Fruit fly (Drosophila melanogaster) whole organism, adult: ENCODE data around the gene CG11456.

ENCODE experiments used
- CG11617 ChIP-seq: fragments of 200-800 bp; sonication (Bioruptor generic); optimal IDR thresholded peaks from 2 replicates; lab custom pipeline; 2017; ENCODE audit warnings: mild to moderate bottlenecking, missing biosample characterization, missing genetic modification reagents, missing genetic modification characterization
- CG12768 ChIP-seq: fragments of 200-800 bp; sonication (Bioruptor generic); optimal IDR thresholded peaks from 2 replicates; lab custom pipeline; 2017; ENCODE audit warnings: missing biosample characterization, missing genetic modification characterization, mild to moderate bottlenecking, moderate library complexity, missing genetic modification reagents
- CG14711 ChIP-seq: fragments of 200-800 bp; sonication (Bioruptor generic); optimal IDR thresholded peaks from 2 replicates; lab custom pipeline; 2018; ENCODE audit warnings: missing biosample characterization, mild to moderate bottlenecking, missing genetic modification characterization, moderate library complexity
- CG1620 ChIP-seq: fragments of 200-800 bp; sonication (Bioruptor generic); optimal IDR thresholded peaks from 2 replicates; lab custom pipeline; 2016; ENCODE audit warnings: missing biosample characterization, missing genetic modification characterization
- CG33017 ChIP-seq: fragments of 200-800 bp; sonication (Bioruptor generic); optimal IDR thresholded peaks from 2 replicates; lab custom pipeline; 2018; ENCODE audit warnings: missing biosample characterization, mild to moderate bottlenecking, missing genetic modification characterization, moderate library complexity
- CG5204 ChIP-seq: fragments of 200-800 bp; sonication (Bioruptor generic); optimal IDR thresholded peaks from 2 replicates; lab custom pipeline; 2016; ENCODE audit warnings: missing biosample characterization, missing genetic modification characterization
- CG7045 ChIP-seq: fragments of 200-800 bp; sonication (Bioruptor generic); optimal IDR thresholded peaks from 2 replicates; lab custom pipeline; 2017; ENCODE audit warnings: missing biosample characterization, mild to moderate bottlenecking, missing genetic modification characterization
- CG7101 ChIP-seq: fragments of 200-800 bp; sonication (Bioruptor generic); optimal IDR thresholded peaks from 2 replicates; lab custom pipeline; 2018; ENCODE audit warnings: missing biosample characterization, mild to moderate bottlenecking, missing genetic modification characterization, moderate library complexity
- Clk ChIP-seq: fragments of 200-800 bp; sonication (Bioruptor generic); optimal IDR thresholded peaks from 2 replicates; lab custom pipeline; 2017; ENCODE audit warnings: missing biosample characterization, missing genetic modification characterization
- Crg-1 ChIP-seq: fragments of 200-800 bp; sonication (Bioruptor generic); optimal IDR thresholded peaks from 2 replicates; lab custom pipeline; 2016; ENCODE audit warnings: missing biosample characterization, missing genetic modification characterization
- Hr96 ChIP-seq: fragments of 200-800 bp; sonication (Bioruptor generic); optimal IDR thresholded peaks from 2 replicates; lab custom pipeline; 2016; ENCODE audit warnings: missing biosample characterization, missing genetic modification characterization
- Mnt ChIP-seq: fragments of 200-800 bp; sonication (Bioruptor generic); optimal IDR thresholded peaks from 2 replicates; lab custom pipeline; 2016; ENCODE audit warnings: missing biosample characterization, mild to moderate bottlenecking, missing genetic modification characterization
- bab1 ChIP-seq: fragments of 200-800 bp; sonication (Bioruptor generic); optimal IDR thresholded peaks from 3 replicates; lab custom pipeline; 2019; ENCODE audit warnings: missing biosample characterization, mild to moderate bottlenecking, missing genetic modification characterization, moderate library complexity
- cic ChIP-seq: fragments of 200-800 bp; sonication (Bioruptor generic); optimal IDR thresholded peaks from 2 replicates; lab custom pipeline; 2017; ENCODE audit warnings: missing biosample characterization, mild to moderate bottlenecking, missing genetic modification characterization, moderate library complexity
- cnc ChIP-seq, 2 experiments: fragments of >200 bp; optimal IDR thresholded peaks; 2 replicates each; lab custom pipeline; 2017
- kay ChIP-seq: fragments of 200-800 bp; sonication (Bioruptor generic); peaks from one replicate; lab custom pipeline; 2016; ENCODE audit warnings: missing biosample characterization, missing genetic modification characterization, borderline replicate concordance
- ovo ChIP-seq: fragments of 200-800 bp; sonication (Bioruptor generic); optimal IDR thresholded peaks from 2 replicates; lab custom pipeline; 2016; ENCODE audit warnings: missing biosample characterization, missing genetic modification characterization
- pad ChIP-seq: fragments of 200-800 bp; sonication (Bioruptor generic); optimal IDR thresholded peaks from 3 replicates; lab custom pipeline; 2017; ENCODE audit warnings: missing biosample characterization, missing genetic modification characterization, mild to moderate bottlenecking, moderate library complexity, missing genetic modification reagents
- tj ChIP-seq: fragments of 200-800 bp; sonication (Bioruptor generic); optimal IDR thresholded peaks from 3 replicates; lab custom pipeline; 2017; ENCODE audit warnings: missing biosample characterization, mild to moderate bottlenecking, missing genetic modification characterization, moderate library complexity
- toe ChIP-seq: fragments of 200-800 bp; sonication (Bioruptor generic); optimal IDR thresholded peaks from 2 replicates; lab custom pipeline; 2016; ENCODE audit warnings: missing biosample characterization, missing genetic modification characterization

CG11456 gene

DNA sequence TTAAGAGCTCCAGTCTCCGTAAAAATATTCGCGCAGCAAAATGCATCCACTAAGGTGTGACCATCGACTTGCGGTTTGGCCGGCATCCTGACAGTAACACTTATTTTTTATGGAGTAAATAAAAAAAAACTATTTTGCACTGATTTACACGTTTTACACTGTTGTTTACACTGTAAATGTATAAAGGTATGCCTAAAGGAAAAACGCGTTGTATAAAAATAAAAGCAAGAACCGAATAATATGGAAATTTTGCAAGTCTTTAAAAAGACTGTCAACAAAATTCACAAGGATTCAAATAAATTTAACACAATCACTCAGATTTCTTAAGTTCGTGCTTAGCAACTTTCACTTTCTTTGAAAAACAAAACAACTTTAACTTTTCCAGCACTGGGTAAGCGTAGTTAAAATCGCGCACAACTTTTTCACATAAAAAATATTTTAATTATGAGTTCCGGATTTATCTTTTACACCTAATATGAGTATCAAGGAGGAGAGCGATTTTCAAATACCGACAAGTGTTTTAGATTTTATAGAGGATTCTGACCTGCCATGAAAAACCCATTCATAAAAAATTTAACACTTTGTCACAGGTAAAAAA lies 18.5 kb upstream of the CG11456 start:
- TF ChIP-seq kay (GFP tag; lab: Kevin White, UChicago), result peak; percentile 65
- TF ChIP-seq ovo (GFP tag; lab: Kevin White, UChicago), result no peak
- TF ChIP-seq tj (GFP tag; lab: Kevin White, UChicago), result no peak

DNA sequence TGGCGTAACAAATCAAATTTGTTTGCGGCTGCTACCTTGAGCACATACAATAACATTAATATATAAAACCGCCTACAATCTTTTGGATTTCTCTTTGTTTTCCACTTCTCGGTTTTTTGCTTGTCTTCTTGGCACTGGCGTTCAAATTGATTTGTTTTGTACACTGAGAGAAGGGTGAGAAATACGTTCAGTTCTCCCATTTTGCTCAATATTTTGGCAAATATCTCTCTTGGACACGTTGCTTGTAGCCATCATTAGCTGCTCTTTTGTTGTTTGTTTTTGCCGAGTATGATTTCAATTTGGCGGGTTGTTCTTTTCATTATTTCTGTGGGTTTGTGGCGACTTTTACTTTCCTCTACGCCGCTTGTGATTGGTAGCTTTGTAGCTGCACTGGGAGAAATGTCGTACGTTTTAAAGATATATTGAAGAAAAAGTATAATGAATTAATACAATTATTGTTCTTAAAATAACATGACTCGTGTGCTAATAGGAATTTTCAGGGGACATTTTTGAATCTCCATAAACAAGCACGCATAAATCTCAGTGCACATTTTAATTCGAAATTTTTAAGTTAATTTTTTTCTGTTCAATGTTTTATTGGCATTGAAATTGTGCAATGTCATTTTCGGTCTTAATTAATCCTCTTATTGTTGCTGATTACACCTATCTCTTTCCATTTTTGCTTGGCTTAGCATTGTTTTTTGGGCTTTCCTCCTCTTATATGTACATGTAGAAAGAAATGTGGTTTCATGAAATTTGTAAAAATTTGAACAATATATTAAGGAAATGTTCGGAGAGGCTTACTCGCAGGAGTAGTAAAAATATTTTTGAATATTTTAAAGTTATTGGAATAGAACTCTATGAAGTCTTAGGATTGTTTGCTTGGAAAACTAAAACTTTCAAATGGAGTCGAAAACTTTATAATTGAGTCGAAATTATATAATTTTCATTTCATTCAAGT lies 14.6 kb upstream of the CG11456 start:
- peak; percentile 40 for TF ChIP-seq bab1
- no peak for TF ChIP-seq CG1620
- peak; percentile 86 for TF ChIP-seq kay (GFP tag; lab: Kevin White, UChicago)
- TF ChIP-seq CG7045, result no peak
- no peak for TF ChIP-seq Clk (GFP tag; lab: Kevin White, UChicago)
- no peak for TF ChIP-seq ovo (GFP tag; lab: Kevin White, UChicago)
- no peak for TF ChIP-seq pad
- TF ChIP-seq CG11617 (GFP tag; lab: Kevin White, UChicago), result no peak
- no peak for TF ChIP-seq tj (GFP tag; lab: Kevin White, UChicago)
- TF ChIP-seq toe (GFP tag; lab: Kevin White, UChicago), result peak; percentile 30
- no peak for TF ChIP-seq Crg-1 (GFP tag; lab: Kevin White, UChicago)
- peak; percentile 9 for TF ChIP-seq CG5204 (GFP tag; lab: Kevin White, UChicago)

DNA sequence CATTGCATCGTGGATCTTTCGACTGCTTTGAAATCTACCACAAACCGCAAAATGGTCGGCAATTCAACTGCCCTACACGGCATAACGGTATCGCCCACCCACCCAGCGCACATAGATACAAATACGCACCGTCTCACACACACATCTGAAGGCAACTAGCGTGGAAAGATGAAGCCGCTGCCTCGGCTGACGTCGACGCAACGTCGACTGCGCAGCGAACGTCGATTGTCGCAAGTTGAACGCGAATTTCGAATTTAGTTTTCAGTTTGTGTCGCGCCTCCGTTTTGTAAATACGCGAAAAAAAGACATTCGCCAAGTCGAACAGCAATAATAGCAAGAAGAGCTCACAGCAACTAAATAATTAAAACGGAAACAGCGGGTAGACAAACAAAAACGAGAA lies 13.8 kb upstream of the CG11456 start:
- TF ChIP-seq CG14711 (tag; lab: Kevin White, UChicago) (no peak), Clk (GFP tag; lab: Kevin White, UChicago) (no peak), bab1 (no peak), Hr96 (GFP tag; lab: Kevin White, UChicago) (no peak), ovo (GFP tag; lab: Kevin White, UChicago) (peak; percentile 33), cnc (optimal IDR thresholded peaks at IDR 0.05; lab: Kevin White, UChicago) (no peak), CG7101 (tag; lab: Kevin White, UChicago) (no peak)

DNA sequence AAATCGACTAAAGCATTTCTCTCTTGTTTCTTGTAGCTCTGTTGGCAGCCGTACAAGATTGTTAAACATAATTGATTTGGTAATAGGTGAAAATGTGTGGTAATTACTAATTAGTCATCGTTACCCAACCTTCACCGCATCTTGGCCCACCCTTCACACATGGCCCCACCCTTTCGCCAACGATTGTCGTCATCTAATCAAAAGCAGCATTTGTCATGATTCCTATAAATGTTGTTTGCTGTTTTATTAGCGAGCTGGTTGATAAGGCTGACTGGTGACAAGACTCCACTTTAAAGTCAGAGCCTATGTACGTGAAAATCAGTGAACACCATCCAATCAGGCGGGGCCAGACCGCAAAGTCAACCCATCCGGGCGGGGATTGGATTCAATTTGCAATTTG lies 11.4 kb upstream of the CG11456 start:
- TF ChIP-seq Clk (GFP tag; lab: Kevin White, UChicago) (no peak), kay (GFP tag; lab: Kevin White, UChicago) (no peak), CG1620 (no peak), cnc (optimal IDR thresholded peaks at IDR 0.05; lab: Kevin White, UChicago) (no peak), CG7045 (no peak), CG12768 (GFP tag; lab: Kevin White, UChicago) (no peak), bab1 (no peak), CG33017 (tag; lab: Kevin White, UChicago) (peak; percentile 17), cic (GFP tag; lab: Kevin White, UChicago) (peak; percentile 29), CG5204 (GFP tag; lab: Kevin White, UChicago) (no peak), CG11617 (GFP tag; lab: Kevin White, UChicago) (no peak)

DNA sequence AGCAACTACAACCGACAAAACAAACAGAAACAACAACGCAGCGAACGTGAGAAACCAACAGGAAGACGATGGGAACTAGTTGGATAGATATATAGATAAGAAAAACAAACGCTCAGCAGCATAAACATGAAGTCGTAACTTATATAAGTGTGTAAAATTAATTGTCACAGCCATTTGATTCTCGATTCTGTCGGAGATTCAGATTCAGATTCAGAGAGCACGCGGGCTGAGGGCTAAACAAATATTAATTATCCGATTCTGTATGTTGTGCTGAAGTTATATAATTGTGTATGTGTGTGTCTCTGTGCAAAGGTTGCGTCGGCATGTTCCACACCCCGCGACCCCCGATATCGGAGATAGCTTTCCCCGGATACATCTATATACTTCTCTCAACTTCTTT lies 7.6 kb upstream of the CG11456 start:
- TF ChIP-seq CG33017 (tag; lab: Kevin White, UChicago) (no peak), CG1620 (no peak), CG5204 (GFP tag; lab: Kevin White, UChicago) (no peak), CG7101 (tag; lab: Kevin White, UChicago) (no peak), CG11617 (GFP tag; lab: Kevin White, UChicago) (no peak), Hr96 (GFP tag; lab: Kevin White, UChicago) (no peak), Mnt (GFP tag; lab: Kevin White, UChicago) (no peak), Clk (GFP tag; lab: Kevin White, UChicago) (no peak), cic (GFP tag; lab: Kevin White, UChicago) (no peak), CG7045 (no peak), kay (GFP tag; lab: Kevin White, UChicago) (no peak)

DNA sequence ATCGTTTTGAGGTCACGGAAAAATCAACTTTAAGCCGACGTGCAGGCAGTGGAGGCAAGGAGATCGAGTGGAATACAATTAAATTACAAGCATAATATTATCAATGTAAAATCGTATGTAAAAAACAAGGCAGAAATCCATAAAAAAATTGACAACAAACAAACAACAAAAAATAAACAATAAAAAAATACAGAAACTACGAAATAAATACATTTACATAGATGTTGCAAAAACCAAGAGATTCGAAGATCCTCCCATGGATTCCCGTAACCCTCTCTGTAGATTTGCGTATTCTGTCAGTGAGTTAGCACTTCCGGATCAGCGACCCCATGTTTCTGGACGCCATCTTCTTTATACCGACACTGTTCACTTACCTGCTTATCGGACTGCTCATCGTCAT lies 5.9 kb upstream of the CG11456 start, which contains the start of gene CG3288:
Gene CG3288 (plus strand): TSS at position 301 of the 400 bp plus-strand sequence.
- no peak for TF ChIP-seq tj (GFP tag; lab: Kevin White, UChicago)
- no peak for TF ChIP-seq bab1
